Fruit fly (Drosophila melanogaster) whole organism, embryonic: ENCODE measurements around the gene mRpL46.

Experiments
- CG10321 ChIP-seq: fragments of 200-800 bp; sonication (Bioruptor generic); IDR thresholded peaks from 2 replicates; pipeline ENCODE4 v1.3.6; 2022; ENCODE audit warnings: missing biosample characterization, missing genetic modification characterization
- CG10431 ChIP-seq: fragments of 200-800 bp; sonication (Bioruptor generic); optimal IDR thresholded peaks from 3 replicates; lab custom pipeline; 2018; ENCODE audit warnings: missing biosample characterization, mild to moderate bottlenecking, missing genetic modification characterization
- CG11085 ChIP-seq: fragments of 200-800 bp; sonication (Bioruptor generic); IDR thresholded peaks from 2 replicates; pipeline ENCODE4 v1.3.6; 2022; ENCODE audit warnings: missing biosample characterization, missing genetic modification characterization
- CG13287 ChIP-seq: fragments of 200-800 bp; sonication (Bioruptor generic); IDR thresholded peaks from 2 replicates; pipeline ENCODE4 v1.3.6; 2022; ENCODE audit warnings: missing biosample characterization, missing genetic modification characterization; ENCODE audit not compliant: partially characterized antibody
- CG15479 ChIP-seq: fragments of 200-800 bp; sonication (Bioruptor generic); optimal IDR thresholded peaks from 3 replicates; lab custom pipeline; 2019; ENCODE audit warnings: missing biosample characterization, mild to moderate bottlenecking, missing genetic modification characterization, moderate library complexity
- CG1792 ChIP-seq: fragments of 200-800 bp; sonication (Bioruptor generic); optimal IDR thresholded peaks from 2 replicates; lab custom pipeline; 2016; ENCODE audit warnings: missing biosample characterization, missing genetic modification characterization
- CG18262 ChIP-seq: fragments of 200-800 bp; optimal IDR thresholded peaks from 3 replicates; lab custom pipeline; 2019; ENCODE audit warnings: missing biosample characterization, mild to moderate bottlenecking, missing genetic modification characterization, moderate library complexity
- CG2712 ChIP-seq: fragments of 200-800 bp; optimal IDR thresholded peaks from 3 replicates; lab custom pipeline; 2019; ENCODE audit warnings: missing biosample characterization, mild to moderate bottlenecking, missing genetic modification characterization, moderate library complexity
- CG2875 ChIP-seq: fragments of 200-800 bp; sonication (Bioruptor generic); optimal IDR thresholded peaks from 2 replicates; lab custom pipeline; 2017; ENCODE audit warnings: missing biosample characterization, mild to moderate bottlenecking, missing genetic modification characterization, missing genetic modification reagents
- CG2889 ChIP-seq: fragments of 200-800 bp; sonication (Bioruptor generic); IDR thresholded peaks from 3 replicates; pipeline ENCODE4 v1.3.6; 2022; ENCODE audit warnings: missing biosample characterization, missing genetic modification characterization
- CG31388 ChIP-seq: fragments of 200-800 bp; sonication (Bioruptor generic); optimal IDR thresholded peaks from 2 replicates; lab custom pipeline; 2016; ENCODE audit warnings: missing biosample characterization, missing genetic modification characterization
- CG4328 ChIP-seq: fragments of 200-800 bp; sonication (Bioruptor generic); optimal IDR thresholded peaks from 3 replicates; lab custom pipeline; 2017; ENCODE audit warnings: missing biosample characterization, missing genetic modification reagents, missing genetic modification characterization
- CG6683 ChIP-seq: fragments of 200-800 bp; sonication (Bioruptor generic); optimal IDR thresholded peaks from 2 replicates; lab custom pipeline; 2017; ENCODE audit warnings: missing biosample characterization, mild to moderate bottlenecking, missing genetic modification characterization, missing genetic modification reagents
- CG7271 ChIP-seq: fragments of 200-800 bp; sonication (Bioruptor generic); optimal IDR thresholded peaks from 2 replicates; lab custom pipeline; 2018; ENCODE audit warnings: missing biosample characterization, mild to moderate bottlenecking, missing genetic modification characterization, moderate library complexity
- CG7839 ChIP-seq: fragments of 200-800 bp; sonication (Bioruptor generic); optimal IDR thresholded peaks from 3 replicates; lab custom pipeline; 2018; ENCODE audit warnings: missing biosample characterization, mild to moderate bottlenecking, missing genetic modification characterization, moderate library complexity
- CG9797 ChIP-seq: fragments of 200-800 bp; sonication (Bioruptor generic); optimal IDR thresholded peaks from 3 replicates; lab custom pipeline; 2018; ENCODE audit warnings: missing biosample characterization, mild to moderate bottlenecking, missing genetic modification characterization
- CkIIα-i1 ChIP-seq: fragments of 200-800 bp; sonication (Bioruptor generic); IDR thresholded peaks from 2 replicates; pipeline ENCODE4 v1.3.6; 2022; ENCODE audit warnings: missing biosample characterization, missing genetic modification characterization
- CrebB ChIP-seq: fragments of 200-800 bp; sonication (Bioruptor generic); optimal IDR thresholded peaks from 3 replicates; lab custom pipeline; 2018; ENCODE audit warnings: missing biosample characterization, mild to moderate bottlenecking, missing genetic modification characterization
- D ChIP-seq, 2 experiments: fragments of 200-800 bp in 1 of 2; fragments of >200 bp in 1 of 2; sonication (Bioruptor generic) in 1 of 2; optimal IDR thresholded peaks; 2 replicates in 1 of 2; 3 replicates in 1 of 2; lab custom pipeline; 2017; ENCODE audit warnings: mild to moderate bottlenecking in 1 of 2, missing biosample characterization in 1 of 2, missing genetic modification characterization in 1 of 2, missing genetic modification reagents in 1 of 2
- Doc3 ChIP-seq: fragments of 200-800 bp; sonication (Bioruptor generic); IDR thresholded peaks from 3 replicates; pipeline ENCODE4 v1.3.6; 2022; ENCODE audit warnings: missing biosample characterization, missing genetic modification characterization; ENCODE audit not compliant: partially characterized antibody
- Gsc ChIP-seq: fragments of 200-800 bp; sonication (Bioruptor generic); IDR thresholded peaks from 2 replicates; pipeline ENCODE4 v1.3.6; 2022; ENCODE audit warnings: missing biosample characterization, missing genetic modification characterization
- NC2α ChIP-seq: fragments of 200-800 bp; sonication (Bioruptor generic); optimal IDR thresholded peaks from 2 replicates; lab custom pipeline; 2016; ENCODE audit warnings: missing biosample characterization, missing genetic modification characterization
- Nf-YB ChIP-seq: fragments of 200-800 bp; sonication (Bioruptor generic); optimal IDR thresholded peaks from 3 replicates; lab custom pipeline; 2019; ENCODE audit warnings: missing biosample characterization, mild to moderate bottlenecking, missing genetic modification characterization, moderate library complexity
- Six4 ChIP-seq: fragments of 200-800 bp; sonication (Bioruptor generic); optimal IDR thresholded peaks from 2 replicates; lab custom pipeline; 2016; ENCODE audit warnings: missing biosample characterization, missing genetic modification characterization
- Sox102F ChIP-seq: fragments of 200-800 bp; sonication (Bioruptor generic); optimal IDR thresholded peaks from 2 replicates; lab custom pipeline; 2018; ENCODE audit warnings: missing biosample characterization, mild to moderate bottlenecking, missing genetic modification characterization, moderate library complexity
- Tbp ChIP-seq: fragments of >200 bp; optimal IDR thresholded peaks from 2 replicates; lab custom pipeline; 2018; ENCODE audit warnings: missing biosample characterization, missing genetic modification characterization
- ab ChIP-seq: fragments of 200-800 bp; sonication (Bioruptor generic); optimal IDR thresholded peaks from 2 replicates; lab custom pipeline; 2016; ENCODE audit warnings: missing biosample characterization, missing genetic modification characterization
- ara ChIP-seq: fragments of 200-800 bp; sonication (Bioruptor generic); IDR thresholded peaks from 2 replicates; pipeline ENCODE4 v1.3.6; 2022; ENCODE audit warnings: missing biosample characterization, missing genetic modification characterization
- bcd ChIP-seq: fragments of 200-800 bp; sonication (Bioruptor generic); optimal IDR thresholded peaks from 2 replicates; lab custom pipeline; 2017; ENCODE audit warnings: missing biosample characterization, mild to moderate bottlenecking, missing genetic modification characterization
- da ChIP-seq: fragments of 200-800 bp; sonication (Bioruptor generic); optimal IDR thresholded peaks from 2 replicates; lab custom pipeline; 2016; ENCODE audit warnings: missing biosample characterization, missing genetic modification characterization
- fd64A ChIP-seq: fragments of 200-800 bp; sonication (Bioruptor generic); optimal IDR thresholded peaks from 3 replicates; lab custom pipeline; 2018; ENCODE audit warnings: missing biosample characterization, mild to moderate bottlenecking, missing genetic modification characterization
- fd96Cb ChIP-seq: fragments of 200-800 bp; sonication (Bioruptor generic); optimal IDR thresholded peaks from 2 replicates; lab custom pipeline; 2018; ENCODE audit warnings: missing biosample characterization, mild to moderate bottlenecking, missing genetic modification characterization, moderate library complexity
- grau ChIP-seq: fragments of 200-800 bp; optimal IDR thresholded peaks from 3 replicates; lab custom pipeline; 2019; ENCODE audit warnings: missing biosample characterization, mild to moderate bottlenecking, missing genetic modification characterization, moderate library complexity
- hbn ChIP-seq: fragments of 200-800 bp; sonication (Bioruptor generic); IDR thresholded peaks from 2 replicates; pipeline ENCODE4 v1.3.6; 2022; ENCODE audit warnings: missing biosample characterization, missing genetic modification characterization; ENCODE audit not compliant: partially characterized antibody
- ind ChIP-seq: fragments of 200-800 bp; sonication (Bioruptor generic); optimal IDR thresholded peaks from 3 replicates; lab custom pipeline; 2016; ENCODE audit warnings: missing biosample characterization, missing genetic modification characterization
- lov ChIP-seq, 2 experiments: fragments of 200-800 bp in 1 of 2; fragments of >200 bp in 1 of 2; sonication (Bioruptor generic) in 1 of 2; IDR thresholded peaks in 1 of 2; optimal IDR thresholded peaks in 1 of 2; 2 replicates in 1 of 2; 3 replicates in 1 of 2; pipeline versions ENCODE4 v1.3.6 to Lab custom; 2017 to 2022; ENCODE audit warnings: missing biosample characterization in 1 of 2, missing genetic modification characterization in 1 of 2
- mld ChIP-seq: fragments of 200-800 bp; sonication (Bioruptor generic); IDR thresholded peaks from 3 replicates; pipeline ENCODE4 v1.3.6; 2022; ENCODE audit warnings: missing biosample characterization, missing genetic modification characterization; ENCODE audit not compliant: partially characterized antibody
- nau ChIP-seq: fragments of 200-800 bp; sonication (Bioruptor generic); optimal IDR thresholded peaks from 3 replicates; lab custom pipeline; 2017; ENCODE audit warnings: missing biosample characterization, mild to moderate bottlenecking, missing genetic modification characterization, missing genetic modification reagents
- p53 ChIP-seq: fragments of 200-800 bp; sonication (Bioruptor generic); optimal IDR thresholded peaks from 2 replicates; lab custom pipeline; 2016; ENCODE audit warnings: missing biosample characterization, missing genetic modification characterization
- pzg ChIP-seq: fragments of 200-800 bp; sonication (Bioruptor generic); optimal IDR thresholded peaks from 3 replicates; lab custom pipeline; 2018; ENCODE audit warnings: missing biosample characterization, mild to moderate bottlenecking, missing genetic modification characterization, moderate library complexity
- rib ChIP-seq: fragments of 200-800 bp; sonication (Bioruptor generic); IDR thresholded peaks from 2 replicates; pipeline ENCODE4 v1.3.6; 2022; ENCODE audit warnings: missing biosample characterization, missing genetic modification characterization
- schlank ChIP-seq: fragments of 200-800 bp; sonication (Bioruptor generic); optimal IDR thresholded peaks from 2 replicates; lab custom pipeline; 2018; ENCODE audit warnings: missing biosample characterization, mild to moderate bottlenecking, missing genetic modification characterization
- sisA ChIP-seq: fragments of 200-800 bp; sonication (Bioruptor generic); IDR thresholded peaks from 2 replicates; pipeline ENCODE4 v1.3.6; 2022; ENCODE audit warnings: missing biosample characterization, missing genetic modification characterization
- tin ChIP-seq: fragments of 200-800 bp; sonication (Bioruptor generic); optimal IDR thresholded peaks from 3 replicates; lab custom pipeline; 2016; ENCODE audit warnings: missing biosample characterization, missing genetic modification characterization
- trh ChIP-seq: fragments of 200-800 bp; sonication (Bioruptor generic); optimal IDR thresholded peaks from 2 replicates; lab custom pipeline; 2016; ENCODE audit warnings: missing biosample characterization, missing genetic modification characterization
- unpg ChIP-seq: fragments of 200-800 bp; sonication (Bioruptor generic); optimal IDR thresholded peaks from 3 replicates; lab custom pipeline; 2018; ENCODE audit warnings: missing biosample characterization, mild to moderate bottlenecking, missing genetic modification characterization, moderate library complexity
- vfl ChIP-seq: fragments of 200-800 bp; sonication (Bioruptor generic); optimal IDR thresholded peaks from 2 replicates; lab custom pipeline; 2016; ENCODE audit warnings: missing biosample characterization, missing genetic modification characterization

Gene mRpL46

dm6 chr3L:1774713-1775648 lies 2.3 kb upstream of the mRpL46 start, which contains the start of the genes CG13933 and PolD2 (continued):
- TF ChIP-seq Six4 (GFP tag; lab: Kevin White, UChicago) (peak; percentile 71), Tbp (GFP tag; lab: Kevin White, UChicago) (no peak), unpg (GFP tag; lab: Kevin White, UChicago) (peak; percentile 98), mld (GFP tag; lab: Robert Waterston, UW) (peak; percentile 67; the same call in 2 of the 3 replicates), sisA (GFP tag; lab: Robert Waterston, UW) (peak; percentile 99), CG2712 (tag; lab: Kevin White, UChicago) (peak; percentile 97), CrebB (tag; lab: Kevin White, UChicago) (peak; percentile 93), grau (tag; lab: Kevin White, UChicago) (peak; percentile 100), trh (peak; percentile 92), ind (GFP tag; lab: Kevin White, UChicago) (peak; percentile 88), CG7271 (tag; lab: Kevin White, UChicago) (peak; percentile 85), ab (GFP tag; lab: Kevin White, UChicago) (peak; percentile 75), CG11085 (GFP tag; lab: Robert Waterston, UW) (peak; percentile 96), CG2875 (peak; percentile 90), Nf-YB (peak; percentile 88), CG2889 (GFP tag; lab: Robert Waterston, UW) (peak; percentile 97), CG7839 (tag; lab: Kevin White, UChicago) (peak; percentile 98), lov (optimal IDR thresholded peaks at IDR 0.05; lab: Kevin White, UChicago) (no peak), lov (GFP tag; IDR thresholded peaks at IDR 0.05; lab: Robert Waterston, UW) (peak; percentile 98), CG15479 (GFP tag; lab: Kevin White, UChicago) (peak; percentile 33), tin (peak; percentile 84), ara (peak; percentile 97), CG18262 (tag; lab: Kevin White, UChicago) (peak; percentile 95), CG10321 (peak; percentile 85), vfl (GFP tag; lab: Kevin White, UChicago) (peak; percentile 67), schlank (tag; lab: Kevin White, UChicago) (peak; percentile 83), Gsc (GFP tag; lab: Robert Waterston, UW) (peak; percentile 91), D (optimal IDR thresholded peaks at IDR 0.05; lab: Kevin White, UChicago) (no peak), D (GFP tag; optimal IDR thresholded peaks at IDR 0.05; lab: Kevin White, UChicago) (no peak), CG1792 (no peak), CG9797 (GFP tag; lab: Kevin White, UChicago) (no peak), p53 (GFP tag; lab: Kevin White, UChicago) (peak; percentile 24), nau (GFP tag; lab: Kevin White, UChicago) (no peak), Sox102F (GFP tag; lab: Kevin White, UChicago) (peak; percentile 99), CG31388 (GFP tag; lab: Kevin White, UChicago) (peak; percentile 41), fd64A (GFP tag; lab: Kevin White, UChicago) (no peak), pzg (GFP tag; lab: Kevin White, UChicago) (peak; percentile 23), rib (GFP tag; lab: Robert Waterston, UW) (peak; percentile 85), Doc3 (GFP tag; lab: Robert Waterston, UW) (peak; percentile 77), fd96Cb (tag; lab: Kevin White, UChicago) (peak; percentile 91), da (GFP tag; lab: Kevin White, UChicago) (no peak), CkIIα-i1 (GFP tag; lab: Robert Waterston, UW) (peak; percentile 90), NC2α (GFP tag; lab: Kevin White, UChicago) (peak; percentile 44), hbn (peak; percentile 69), CG4328 (peak; percentile 20), CG10431 (GFP tag; lab: Kevin White, UChicago) (peak; percentile 93), CG13287 (peak; percentile 86), bcd (GFP tag; lab: Kevin White, UChicago) (peak; percentile 94), CG6683 (no peak)
